Worm (Caenorhabditis elegans): ENCODE results near the gene fipr-12.

ce11 chrV:9970119-9970518, 27.0 kb downstream of the fipr-12 start:
- no peak for TF ChIP-seq W03F9.2 (tag; optimal IDR thresholded peaks at IDR 0.05)
- TF ChIP-seq dao-5 (tag; optimal IDR thresholded peaks at IDR 0.05): peak; percentile 70
- peak; percentile 94 for TF ChIP-seq him-1 (tag; optimal IDR thresholded peaks at IDR 0.05)

Measured in whole organism, L4/young adult.